Worm (Caenorhabditis elegans): ENCODE results near the gene cuc-1.

DNA sequence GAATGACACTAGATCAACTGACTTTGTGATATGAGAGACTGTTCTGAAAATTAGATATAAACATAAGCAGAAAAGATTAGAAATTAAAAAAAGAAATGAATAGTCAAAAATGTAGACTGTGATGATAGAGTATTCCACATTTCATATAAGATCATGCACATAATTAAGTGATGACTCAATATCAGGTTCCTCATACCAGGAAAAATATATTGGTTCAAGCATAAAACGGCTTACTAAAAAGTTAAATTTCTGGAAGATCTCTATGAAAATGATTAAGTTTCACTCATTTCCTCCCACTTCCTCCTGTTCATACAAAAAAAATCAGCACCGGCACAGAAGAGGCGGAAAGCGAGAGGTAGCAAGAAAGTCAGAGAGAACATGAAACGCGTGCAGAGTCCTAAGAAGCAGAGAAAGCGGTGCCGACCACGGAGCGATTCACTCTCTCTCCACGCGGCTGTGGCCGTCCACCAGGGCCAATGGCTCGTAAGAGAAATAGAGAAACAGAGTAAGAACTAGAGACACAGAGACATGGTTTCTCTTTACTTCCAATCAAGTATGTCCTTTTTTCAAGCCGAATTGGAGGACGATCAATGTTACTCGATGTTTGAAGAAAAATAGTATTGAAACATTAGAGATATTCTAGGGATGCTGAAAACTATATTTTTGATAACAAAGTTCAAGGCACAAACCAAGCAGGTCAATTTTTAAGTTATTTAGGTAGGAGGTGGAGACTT, 31.0 kb upstream of the cuc-1 start, which contains the start of the genes ZK688.5 and fahd-1:
- TF ChIP-seq dao-5 (tag; optimal IDR thresholded peaks at IDR 0.05) (no peak), him-1 (tag; optimal IDR thresholded peaks at IDR 0.05) (no peak), W03F9.2 (tag; optimal IDR thresholded peaks at IDR 0.05) (peak; percentile 60)

Measured in whole organism, L4/young adult.